Fruit fly (Drosophila melanogaster) whole organism, embryonic: Measurements from ENCODE around the gene Snx27.

ENCODE experiments used
- ATbp ChIP-seq: fragments of 200-800 bp; sonication (Bioruptor generic); optimal IDR thresholded peaks from 2 replicates; lab custom pipeline; 2017; ENCODE audit warnings: missing biosample characterization, mild to moderate bottlenecking, missing genetic modification characterization, missing genetic modification reagents
- Abd-B ChIP-seq: fragments of 200-800 bp; sonication (Bioruptor generic); optimal IDR thresholded peaks from 2 replicates; lab custom pipeline; 2018; ENCODE audit warnings: missing biosample characterization, mild to moderate bottlenecking, missing genetic modification characterization, moderate library complexity
- BEAF-32 ChIP-seq: fragments of 200-800 bp; sonication (Bioruptor generic); optimal IDR thresholded peaks from 3 replicates; lab custom pipeline; 2017; ENCODE audit warnings: missing biosample characterization, missing genetic modification characterization, mild to moderate bottlenecking, moderate library complexity, missing genetic modification reagents
- CG10462 ChIP-seq: fragments of 200-800 bp; sonication (Bioruptor generic); optimal IDR thresholded peaks from 2 replicates; lab custom pipeline; 2016; ENCODE audit warnings: missing biosample characterization, missing genetic modification characterization
- CG11085 ChIP-seq: fragments of 200-800 bp; sonication (Bioruptor generic); IDR thresholded peaks from 2 replicates; pipeline ENCODE4 v1.3.6; 2022; ENCODE audit warnings: missing biosample characterization, missing genetic modification characterization
- CG11504 ChIP-seq: fragments of 200-800 bp; sonication (Bioruptor generic); optimal IDR thresholded peaks from 3 replicates; lab custom pipeline; 2019; ENCODE audit warnings: missing biosample characterization, mild to moderate bottlenecking, missing genetic modification characterization, moderate library complexity
- CG13894 ChIP-seq: fragments of 200-800 bp; sonication (Bioruptor generic); optimal IDR thresholded peaks from 3 replicates; lab custom pipeline; 2018; ENCODE audit warnings: missing biosample characterization, mild to moderate bottlenecking, missing genetic modification characterization, moderate library complexity
- CG16863 ChIP-seq: fragments of 200-800 bp; sonication (Bioruptor generic); optimal IDR thresholded peaks from 3 replicates; lab custom pipeline; 2016; ENCODE audit warnings: missing biosample characterization, missing genetic modification characterization
- CG17385 ChIP-seq: fragments of 200-800 bp; sonication (Bioruptor generic); optimal IDR thresholded peaks from 3 replicates; lab custom pipeline; 2018; ENCODE audit warnings: missing biosample characterization, mild to moderate bottlenecking, missing genetic modification characterization
- CG1792 ChIP-seq: fragments of 200-800 bp; sonication (Bioruptor generic); optimal IDR thresholded peaks from 2 replicates; lab custom pipeline; 2016; ENCODE audit warnings: missing biosample characterization, missing genetic modification characterization
- CG3407 ChIP-seq: fragments of 200-800 bp; sonication (Bioruptor generic); optimal IDR thresholded peaks from 2 replicates; lab custom pipeline; 2018; ENCODE audit warnings: missing biosample characterization, mild to moderate bottlenecking, missing genetic modification characterization
- CG34422 ChIP-seq: fragments of 200-800 bp; sonication (Bioruptor generic); IDR thresholded peaks from 3 replicates; pipeline ENCODE4 v1.3.6; 2022; ENCODE audit warnings: missing biosample characterization, missing genetic modification characterization
- CG3838 ChIP-seq: fragments of 200-800 bp; sonication (Bioruptor generic); optimal IDR thresholded peaks from 3 replicates; lab custom pipeline; 2016; ENCODE audit warnings: missing biosample characterization, missing genetic modification characterization
- CG4282 ChIP-seq: fragments of 200-800 bp; sonication (Bioruptor generic); optimal IDR thresholded peaks from 2 replicates; lab custom pipeline; 2016; ENCODE audit warnings: missing biosample characterization, missing genetic modification characterization
- CG4328 ChIP-seq: fragments of 200-800 bp; sonication (Bioruptor generic); optimal IDR thresholded peaks from 3 replicates; lab custom pipeline; 2017; ENCODE audit warnings: missing biosample characterization, missing genetic modification reagents, missing genetic modification characterization
- CrebB ChIP-seq: fragments of 200-800 bp; sonication (Bioruptor generic); optimal IDR thresholded peaks from 3 replicates; lab custom pipeline; 2018; ENCODE audit warnings: missing biosample characterization, mild to moderate bottlenecking, missing genetic modification characterization
- Dref ChIP-seq: fragments of 200-800 bp; sonication (Bioruptor generic); IDR thresholded peaks from 2 replicates; pipeline ENCODE4 v1.3.6; 2022; ENCODE audit warnings: missing biosample characterization, missing genetic modification characterization
- Fer1 ChIP-seq: fragments of 200-800 bp; sonication (Bioruptor generic); optimal IDR thresholded peaks from 2 replicates; lab custom pipeline; 2017; ENCODE audit warnings: missing biosample characterization, mild to moderate bottlenecking, missing genetic modification characterization
- Hand ChIP-seq: fragments of 200-800 bp; sonication (Bioruptor generic); optimal IDR thresholded peaks from 2 replicates; lab custom pipeline; 2017; ENCODE audit warnings: mild to moderate bottlenecking, missing biosample characterization, missing genetic modification reagents, missing genetic modification characterization
- HmgD ChIP-seq: fragments of 200-800 bp; sonication (Bioruptor generic); optimal IDR thresholded peaks from 3 replicates; lab custom pipeline; 2016; ENCODE audit warnings: missing biosample characterization, missing genetic modification characterization
- Hr3 ChIP-seq: fragments of 200-800 bp; sonication (Bioruptor generic); optimal IDR thresholded peaks from 3 replicates; lab custom pipeline; 2016; ENCODE audit warnings: missing biosample characterization, missing genetic modification characterization
- Meics ChIP-seq: fragments of 200-800 bp; sonication (Bioruptor generic); optimal IDR thresholded peaks from 2 replicates; lab custom pipeline; 2017; ENCODE audit warnings: missing biosample characterization, mild to moderate bottlenecking, missing genetic modification characterization
- NC2β ChIP-seq: fragments of 200-800 bp; sonication (Bioruptor generic); optimal IDR thresholded peaks from 2 replicates; lab custom pipeline; 2016; ENCODE audit warnings: missing biosample characterization, missing genetic modification characterization
- NFAT ChIP-seq: fragments of 200-800 bp; sonication (Bioruptor generic); IDR thresholded peaks from 2 replicates; pipeline ENCODE4 v1.3.6; 2022; ENCODE audit warnings: missing biosample characterization, missing genetic modification characterization
- Neu2 ChIP-seq: fragments of 200-800 bp; sonication (Bioruptor generic); optimal IDR thresholded peaks from 3 replicates; lab custom pipeline; 2016; ENCODE audit warnings: missing biosample characterization, missing genetic modification characterization, borderline replicate concordance
- Oaz ChIP-seq: fragments of 200-800 bp; sonication (Bioruptor generic); IDR thresholded peaks from 2 replicates; pipeline ENCODE4 v1.3.6; 2022; ENCODE audit warnings: missing biosample characterization, missing genetic modification characterization
- Six4 ChIP-seq: fragments of 200-800 bp; sonication (Bioruptor generic); optimal IDR thresholded peaks from 2 replicates; lab custom pipeline; 2016; ENCODE audit warnings: missing biosample characterization, missing genetic modification characterization
- TFAM ChIP-seq: fragments of 200-800 bp; sonication (Bioruptor generic); optimal IDR thresholded peaks from 2 replicates; lab custom pipeline; 2017; ENCODE audit warnings: missing biosample characterization, missing genetic modification characterization, inconsistent platforms
- Xbp1 ChIP-seq: fragments of 200-800 bp; sonication (Bioruptor generic); optimal IDR thresholded peaks from 3 replicates; lab custom pipeline; 2016; ENCODE audit warnings: missing biosample characterization, mild to moderate bottlenecking, missing genetic modification characterization
- al ChIP-seq: fragments of 200-800 bp; sonication (Bioruptor generic); IDR thresholded peaks from 2 replicates; pipeline ENCODE4 v1.3.6; 2022; ENCODE audit warnings: missing biosample characterization, missing genetic modification characterization
- ara ChIP-seq: fragments of 200-800 bp; sonication (Bioruptor generic); IDR thresholded peaks from 2 replicates; pipeline ENCODE4 v1.3.6; 2022; ENCODE audit warnings: missing biosample characterization, missing genetic modification characterization
- az2 ChIP-seq: fragments of 200-800 bp; sonication (Bioruptor generic); optimal IDR thresholded peaks from 3 replicates; lab custom pipeline; 2016; ENCODE audit warnings: missing biosample characterization, missing genetic modification characterization
- br ChIP-seq: fragments of >200 bp; optimal IDR thresholded peaks from 2 replicates; lab custom pipeline; 2017
- btn ChIP-seq: fragments of 200-800 bp; sonication (Bioruptor generic); optimal IDR thresholded peaks from 2 replicates; lab custom pipeline; 2016; ENCODE audit warnings: missing biosample characterization, missing genetic modification characterization
- cad ChIP-seq: fragments of >200 bp; optimal IDR thresholded peaks from 2 replicates; lab custom pipeline; 2017; ENCODE audit warnings: missing biosample characterization, missing genetic modification characterization
- dati ChIP-seq: fragments of 200-800 bp; sonication (Bioruptor generic); IDR thresholded peaks from 2 replicates; pipeline ENCODE4 v1.3.6; 2022; ENCODE audit warnings: missing biosample characterization, missing genetic modification characterization
- dmrt11E ChIP-seq: fragments of 200-800 bp; sonication (Bioruptor generic); optimal IDR thresholded peaks from 3 replicates; lab custom pipeline; 2018; ENCODE audit warnings: missing biosample characterization, mild to moderate bottlenecking, missing genetic modification characterization, moderate library complexity
- eve ChIP-seq, 2 experiments: fragments of >200 bp; optimal IDR thresholded peaks; 2 replicates each; lab custom pipeline; 2017; ENCODE audit warnings: missing biosample characterization in 2 of 2, missing genetic modification characterization in 2 of 2
- gcm ChIP-seq: fragments of 200-800 bp; sonication (Bioruptor generic); optimal IDR thresholded peaks from 2 replicates; lab custom pipeline; 2019; ENCODE audit warnings: missing biosample characterization, mild to moderate bottlenecking, missing genetic modification characterization, moderate library complexity
- grn ChIP-seq: fragments of 200-800 bp; sonication (Bioruptor generic); optimal IDR thresholded peaks from 3 replicates; lab custom pipeline; 2017; ENCODE audit warnings: missing biosample characterization, missing genetic modification characterization
- gsb-n ChIP-seq: fragments of 200-800 bp; sonication (Bioruptor generic); optimal IDR thresholded peaks from 3 replicates; lab custom pipeline; 2018; ENCODE audit warnings: missing biosample characterization, mild to moderate bottlenecking, missing genetic modification characterization
- jigr1 ChIP-seq: fragments of 200-800 bp; sonication (Bioruptor generic); IDR thresholded peaks from 3 replicates; pipeline ENCODE4 v1.3.6; 2022; ENCODE audit warnings: missing biosample characterization, missing genetic modification characterization
- pho ChIP-seq: fragments of 200-800 bp; sonication (Bioruptor generic); optimal IDR thresholded peaks from 2 replicates; lab custom pipeline; 2016; ENCODE audit warnings: missing biosample characterization, missing genetic modification characterization
- pnt ChIP-seq: fragments of 200-800 bp; sonication (Bioruptor generic); optimal IDR thresholded peaks from 3 replicates; lab custom pipeline; 2016; ENCODE audit warnings: missing biosample characterization, missing genetic modification characterization
- rib ChIP-seq: fragments of 200-800 bp; sonication (Bioruptor generic); IDR thresholded peaks from 2 replicates; pipeline ENCODE4 v1.3.6; 2022; ENCODE audit warnings: missing biosample characterization, missing genetic modification characterization
- salm ChIP-seq: fragments of 200-800 bp; sonication (Bioruptor generic); optimal IDR thresholded peaks from 2 replicates; lab custom pipeline; 2018; ENCODE audit warnings: missing biosample characterization, mild to moderate bottlenecking, missing genetic modification characterization
- sd ChIP-seq: fragments of 200-800 bp; sonication (Bioruptor generic); optimal IDR thresholded peaks from 3 replicates; lab custom pipeline; 2018; ENCODE audit warnings: missing biosample characterization, mild to moderate bottlenecking, missing genetic modification characterization, moderate library complexity
- sug ChIP-seq: fragments of 200-800 bp; optimal IDR thresholded peaks from 2 replicates; lab custom pipeline; 2019; ENCODE audit warnings: missing biosample characterization, mild to moderate bottlenecking, missing genetic modification characterization, moderate library complexity
- tx ChIP-seq: fragments of 200-800 bp; sonication (Bioruptor generic); optimal IDR thresholded peaks from 2 replicates; lab custom pipeline; 2016; ENCODE audit warnings: missing biosample characterization, missing genetic modification characterization
- vfl ChIP-seq: fragments of 200-800 bp; sonication (Bioruptor generic); optimal IDR thresholded peaks from 2 replicates; lab custom pipeline; 2016; ENCODE audit warnings: missing biosample characterization, missing genetic modification characterization
- wor ChIP-seq: fragments of 200-800 bp; sonication (Bioruptor generic); IDR thresholded peaks from 2 replicates; pipeline ENCODE4 v1.3.6; 2022; ENCODE audit warnings: missing biosample characterization, missing genetic modification characterization

Snx27 gene

dm6 chrX:5696436-5697022 is 41.3 kb downstream of the Snx27 start (continued):
- TF ChIP-seq Hr3 (GFP tag; lab: Kevin White, UChicago) (peak; percentile 95), tx (GFP tag; lab: Kevin White, UChicago) (peak; percentile 97), vfl (GFP tag; lab: Kevin White, UChicago) (peak; percentile 91), Hand (GFP tag; lab: Kevin White, UChicago) (peak; percentile 85), CG34422 (GFP tag; lab: Robert Waterston, UW) (peak; percentile 97), dati (GFP tag; lab: Robert Waterston, UW) (peak; percentile 94), Fer1 (GFP tag; lab: Kevin White, UChicago) (peak; percentile 95), HmgD (GFP tag; lab: Kevin White, UChicago) (peak; percentile 97), CG3407 (GFP tag; lab: Kevin White, UChicago) (peak; percentile 89), pnt (GFP tag; lab: Kevin White, UChicago) (peak; percentile 99), CG3838 (GFP tag; lab: Kevin White, UChicago) (peak; percentile 91), CG16863 (GFP tag; lab: Kevin White, UChicago) (peak; percentile 98), pho (GFP tag; lab: Kevin White, UChicago) (peak; percentile 94), dmrt11E (tag; lab: Kevin White, UChicago) (peak; percentile 96), Abd-B (GFP tag; lab: Kevin White, UChicago) (peak; percentile 91), Six4 (peak; percentile 98), sd (tag; lab: Kevin White, UChicago) (peak; percentile 76), TFAM (GFP tag; lab: Kevin White, UChicago) (peak; percentile 81), al (GFP tag; lab: Robert Waterston, UW) (peak; percentile 85), Oaz (peak; percentile 90), Dref (GFP tag; lab: Robert Waterston, UW) (peak; percentile 41), CG1792 (GFP tag; lab: Kevin White, UChicago) (peak; percentile 97), Meics (GFP tag; lab: Kevin White, UChicago) (peak; percentile 94), CG13894 (tag; lab: Kevin White, UChicago) (peak; percentile 78), az2 (peak; percentile 97), Xbp1 (GFP tag; lab: Kevin White, UChicago) (peak; percentile 97), rib (GFP tag; lab: Robert Waterston, UW) (peak; percentile 91), ATbp (peak; percentile 95), CrebB (tag; lab: Kevin White, UChicago) (peak; percentile 93), CG10462 (GFP tag; lab: Kevin White, UChicago) (peak; percentile 97), CG4328 (peak; percentile 91), gcm (GFP tag; lab: Kevin White, UChicago) (peak; percentile 90), br (lab: Kevin White, UChicago) (no peak), cad (GFP tag; lab: Kevin White, UChicago) (no peak), CG17385 (peak; percentile 92), BEAF-32 (GFP tag; lab: Kevin White, UChicago) (no peak), CG11504 (peak; percentile 93), NFAT (GFP tag; lab: Robert Waterston, UW) (peak; percentile 91), grn (peak; percentile 99), btn (GFP tag; lab: Kevin White, UChicago) (peak; percentile 97), eve (GFP tag; optimal IDR thresholded peaks at IDR 0.05; lab: Kevin White, UChicago) (peak in 1 of 2 experiments; percentile 90), salm (tag; lab: Kevin White, UChicago) (peak; percentile 89), ara (GFP tag; lab: Robert Waterston, UW) (peak; percentile 98), wor (GFP tag; lab: Robert Waterston, UW) (peak; percentile 86), NC2β (GFP tag; lab: Kevin White, UChicago) (peak; percentile 96), jigr1 (GFP tag; lab: Robert Waterston, UW) (peak; percentile 83), Neu2 (GFP tag; lab: Kevin White, UChicago) (peak; percentile 90), CG4282 (GFP tag; lab: Kevin White, UChicago) (peak; percentile 96), CG11085 (peak; percentile 86), gsb-n (tag; lab: Kevin White, UChicago) (peak; percentile 90), sug (tag; lab: Kevin White, UChicago) (peak; percentile 50)
